Worm (Caenorhabditis elegans): Measurements from ENCODE around the gene F09E5.16.

F09E5.16 gene

ce11 chrII:5365645-5366044, at the start of gene F09E5.16:
TSS of gene F09E5.16 (minus strand) at chrII:5365745.
- TF ChIP-seq unc-62 (GFP tag; optimal IDR thresholded peaks at IDR 0.05), result no peak

DNA sequence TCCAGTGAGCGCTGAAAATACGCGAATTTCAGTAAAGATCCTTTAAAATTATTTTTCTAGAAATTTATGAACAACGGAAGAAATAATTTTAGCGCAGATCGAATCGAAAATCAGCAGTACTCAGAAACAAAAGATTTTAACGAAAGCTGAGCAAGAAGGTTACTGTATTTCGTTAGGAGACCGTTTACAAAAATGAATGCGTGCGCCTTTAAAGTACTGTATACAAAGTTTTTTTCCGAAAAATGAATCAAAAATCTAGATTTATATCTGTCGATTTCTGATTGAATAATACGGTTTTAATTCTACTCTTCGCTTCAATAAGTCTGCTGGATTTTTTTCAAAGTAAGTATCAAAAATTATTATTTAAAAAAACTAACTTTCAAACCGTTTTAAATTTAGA, 48.5 kb upstream of the F09E5.16 start, which contains the start of the genes EEED8.14 and EEED8.3:
Gene EEED8.14, minus strand, starts transcription at position 13 of the 400 bp plus-strand sequence.
Gene EEED8.3, plus strand, starts transcription at position 237 of the 400 bp plus-strand sequence.
- no peak for TF ChIP-seq unc-62 (GFP tag; optimal IDR thresholded peaks at IDR 0.05)

DNA sequence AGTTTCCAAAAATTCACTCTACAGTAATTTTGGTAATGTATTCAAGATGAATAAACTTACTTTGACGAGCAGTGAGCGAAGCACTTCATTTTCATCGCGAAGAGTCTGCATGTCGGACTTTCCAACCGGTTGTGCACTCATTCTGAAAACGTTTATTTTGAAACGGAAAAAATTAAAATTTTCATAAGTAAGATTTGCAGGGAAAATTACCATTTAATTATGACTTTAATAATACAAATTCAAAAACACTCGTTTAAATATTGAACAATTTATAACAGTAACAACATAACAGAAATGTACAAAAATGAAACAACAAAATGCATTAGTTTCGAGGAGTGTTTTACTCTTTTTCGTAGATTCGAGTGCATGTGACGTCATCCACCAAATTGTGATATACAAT, 46.9 kb upstream of the F09E5.16 start, which contains the start of the genes EEED8.13 and EEED8.18:
Gene EEED8.13, minus strand, starts transcription at position 101 of the 400 bp plus-strand sequence.
Gene EEED8.18, minus strand, starts transcription at position 144 of the 400 bp plus-strand sequence.
- TF ChIP-seq unc-62 (GFP tag; optimal IDR thresholded peaks at IDR 0.05), result no peak

- TF ChIP-seq unc-62 (GFP tag; optimal IDR thresholded peaks at IDR 0.05), result no peak
These were observed 43.4 kb upstream of the F09E5.16 start, which contains the start of the genes EEED8.12 and EEED8.4 for ce11 chrII:5408924-5409323. TSS of gene EEED8.12 (minus strand) at chrII:5409024. TSS of gene EEED8.4 (plus strand) at chrII:5409319.

- TF ChIP-seq unc-62 (GFP tag; optimal IDR thresholded peaks at IDR 0.05), result no peak
These were observed 42.0 kb upstream of the F09E5.16 start, which contains the start of gene clec-141 for ce11 chrII:5407548-5407947. TSS of gene clec-141 (minus strand) at chrII:5407648.

DNA sequence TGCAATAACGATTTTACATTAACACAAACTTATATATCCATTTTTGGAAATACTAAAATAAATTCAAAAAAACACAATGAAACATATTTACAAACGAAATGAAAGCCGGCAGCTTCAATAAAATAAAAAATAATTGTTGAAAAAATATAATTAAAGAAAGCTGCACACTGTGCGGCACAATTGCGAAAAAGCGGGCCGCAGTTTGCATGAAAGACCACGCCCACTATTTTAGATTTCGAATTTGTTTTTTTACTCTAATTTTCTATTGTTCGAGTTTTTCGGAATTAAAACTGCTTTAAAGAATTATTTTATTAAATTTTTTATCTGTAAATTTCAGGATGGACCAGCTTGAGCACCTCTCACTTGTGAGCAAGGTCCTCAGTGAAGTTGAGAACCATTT, 33.7 kb upstream of the F09E5.16 start, which contains the start of gene mog-5:
Gene mog-5, plus strand, starts transcription at position 338 of the 400 bp plus-strand sequence.
- TF ChIP-seq unc-62 (GFP tag; optimal IDR thresholded peaks at IDR 0.05), result no peak

ce11 chrII:5398779-5399178, 33.2 kb upstream of the F09E5.16 start, which contains the start of gene fbxl-3:
TSS of gene fbxl-3 (minus strand) at chrII:5398902.
- no peak for TF ChIP-seq unc-62 (GFP tag; optimal IDR thresholded peaks at IDR 0.05)

- TF ChIP-seq unc-62 (GFP tag; optimal IDR thresholded peaks at IDR 0.05), result no peak
These were observed 30.0 kb upstream of the F09E5.16 start, which contains the start of gene pink-1 for ce11 chrII:5395594-5395993. TSS of gene pink-1 (minus strand) at chrII:5395694.

DNA sequence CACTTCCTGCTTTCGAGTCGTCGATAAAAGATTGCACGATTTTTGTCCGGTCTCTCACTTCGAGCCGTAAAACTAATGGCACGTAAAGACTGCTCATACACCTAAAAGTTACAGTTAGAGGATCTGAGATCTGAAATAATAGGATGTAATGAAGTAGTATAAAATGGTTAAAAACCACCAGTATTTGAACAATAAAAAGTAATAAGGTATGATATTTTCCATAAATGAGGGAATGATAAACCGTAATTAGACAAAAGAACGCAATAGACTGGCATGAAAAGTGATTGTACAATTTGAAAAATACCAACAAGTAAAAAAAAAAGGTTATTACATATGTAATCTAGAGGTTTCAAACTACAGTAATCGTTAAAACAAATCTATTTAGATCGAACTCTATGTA, 27.5 kb upstream of the F09E5.16 start, which contains the start of gene brap-2:
Gene brap-2, minus strand, starts transcription at position 101 of the 400 bp plus-strand sequence.
- no peak for TF ChIP-seq unc-62 (GFP tag; optimal IDR thresholded peaks at IDR 0.05)

DNA sequence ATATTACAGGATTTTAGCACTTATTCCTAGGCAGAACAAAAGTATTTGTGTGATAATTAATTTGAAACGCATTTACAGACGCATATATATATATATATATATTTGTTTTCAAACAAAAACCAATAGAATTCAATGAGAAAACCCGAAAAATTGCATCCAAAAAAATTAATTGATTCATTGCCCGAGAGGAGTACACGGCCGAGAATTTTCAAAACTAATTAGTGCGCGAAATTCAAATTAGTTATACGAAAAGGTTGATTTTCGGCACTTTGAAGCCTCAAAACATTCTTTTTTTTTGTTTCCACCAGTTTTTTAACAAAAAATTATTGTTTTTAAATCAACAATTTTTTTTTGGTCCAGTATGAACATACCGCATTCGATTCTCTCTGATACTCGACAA, 25.9 kb upstream of the F09E5.16 start:
- no peak for TF ChIP-seq unc-62 (GFP tag; optimal IDR thresholded peaks at IDR 0.05)

- no peak for TF ChIP-seq unc-62 (GFP tag; optimal IDR thresholded peaks at IDR 0.05)
These were observed 24.3 kb upstream of the F09E5.16 start, which contains the start of gene ndx-6 for ce11 chrII:5389831-5390323. TSS of gene ndx-6 (minus strand) at chrII:5389881.

ce11 chrII:5388786-5389421, 23.4 kb upstream of the F09E5.16 start, which contains the start of gene rsp-4:
TSS of gene rsp-4 (minus strand) at chrII:5388836.
- TF ChIP-seq unc-62 (GFP tag; optimal IDR thresholded peaks at IDR 0.05), result no peak

DNA sequence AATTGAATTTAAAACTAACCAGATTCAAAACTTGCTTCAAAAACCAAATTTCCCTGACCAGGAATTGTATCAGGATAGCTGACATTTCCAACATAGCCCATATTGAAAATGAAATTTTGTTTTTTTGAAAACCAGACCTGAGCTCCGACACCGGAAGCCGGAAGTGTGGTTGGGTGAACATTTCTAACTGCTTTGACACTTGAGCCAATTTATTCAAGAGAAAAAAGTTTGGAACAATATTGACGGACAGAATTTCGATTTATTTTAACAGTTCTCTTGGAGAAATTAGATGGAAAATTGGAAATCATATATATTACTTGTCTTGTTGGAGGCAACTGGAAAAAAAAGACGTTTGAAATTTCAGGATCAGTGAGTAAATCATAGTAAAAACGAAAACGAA, 21.7 kb upstream of the F09E5.16 start, which contains the start of gene ccpp-6:
Gene ccpp-6, minus strand, starts transcription at position 101 of the 400 bp plus-strand sequence.
- no peak for TF ChIP-seq unc-62 (GFP tag; optimal IDR thresholded peaks at IDR 0.05)

- TF ChIP-seq unc-62 (GFP tag; optimal IDR thresholded peaks at IDR 0.05), result no peak
These were observed 18.7 kb upstream of the F09E5.16 start for ce11 chrII:5384282-5384681.

DNA sequence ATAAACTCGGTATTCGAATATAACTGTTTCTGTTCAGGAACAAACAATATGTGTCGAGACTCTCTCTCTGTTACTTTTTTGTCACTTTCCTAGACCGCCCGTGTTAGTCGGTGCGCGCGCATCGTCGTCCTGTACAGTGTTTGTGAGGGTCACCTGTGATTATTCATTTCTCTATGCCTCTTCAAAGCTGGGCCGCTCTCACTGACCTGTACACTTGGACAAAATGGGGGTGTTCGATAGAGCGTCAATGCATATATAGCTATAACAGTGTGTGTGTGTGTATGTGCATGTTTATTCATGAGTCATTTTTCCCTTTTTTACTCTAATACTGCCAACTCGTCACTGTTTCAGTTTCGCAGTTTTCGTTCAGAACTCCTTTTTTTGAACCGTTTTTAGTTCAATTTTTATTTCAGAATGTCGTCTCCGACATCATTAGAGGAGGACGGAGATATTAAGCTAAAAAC, 14.1 kb upstream of the F09E5.16 start, which contains the start of gene pkc-3:
Gene pkc-3, plus strand, starts transcription at position 414 of the 464 bp plus-strand sequence.
- TF ChIP-seq unc-62 (GFP tag; optimal IDR thresholded peaks at IDR 0.05), result no peak

ce11 chrII:5378239-5378521, 12.6 kb upstream of the F09E5.16 start:
- TF ChIP-seq unc-62 (GFP tag; optimal IDR thresholded peaks at IDR 0.05), result no peak

All from whole organism, dauer.